Worm (Caenorhabditis elegans): ENCODE results near the gene F11D11.12.

DNA sequence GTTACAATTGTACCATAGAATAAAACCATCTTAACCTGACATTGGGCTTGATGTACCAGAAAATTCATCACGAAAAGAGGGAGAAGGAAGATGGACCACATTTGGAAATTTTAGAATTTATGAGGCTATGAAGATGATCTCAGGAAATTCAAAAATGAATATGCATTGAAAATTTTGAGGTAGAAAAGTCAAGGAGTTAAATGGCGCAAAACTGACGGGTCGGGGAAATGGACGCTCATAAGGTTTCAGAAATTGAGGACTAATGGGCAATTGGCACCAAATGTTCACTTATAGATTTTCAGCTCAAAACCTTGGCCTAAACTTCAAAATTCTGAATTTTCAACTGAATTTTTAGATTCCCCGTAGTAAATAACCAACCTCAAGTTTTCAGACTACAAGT lies 20.1 kb upstream of the F11D11.12 start, which contains the start of gene clec-255:
- TF ChIP-seq hmbx-1 (tag; optimal IDR thresholded peaks at IDR 0.05): no peak
- TF ChIP-seq ets-7 (tag; optimal IDR thresholded peaks at IDR 0.05): no peak
- TF ChIP-seq ama-1 (optimal IDR thresholded peaks at IDR 0.05): no peak
- TF ChIP-seq ceh-13 (GFP tag; optimal IDR thresholded peaks at IDR 0.05): no peak
- TF ChIP-seq tbx-11 (GFP tag; IDR thresholded peaks at IDR 0.05): no peak
- TF ChIP-seq tbx-37 (GFP tag; conservative IDR thresholded peaks at IDR 0.05): no peak
- TF ChIP-seq ceh-36 (tag; optimal IDR thresholded peaks at IDR 0.05): no peak
- TF ChIP-seq sea-1 (GFP tag; conservative IDR thresholded peaks at IDR 0.05): no peak
- TF ChIP-seq hmg-4 (GFP tag; optimal IDR thresholded peaks at IDR 0.05): no peak
- no peak for TF ChIP-seq F13C5.2 (tag; optimal IDR thresholded peaks at IDR 0.05)
- TF ChIP-seq pes-1 (GFP tag; IDR thresholded peaks at IDR 0.05): no peak
- TF ChIP-seq aly-1 (tag; optimal IDR thresholded peaks at IDR 0.05): no peak
- no peak for TF ChIP-seq flt-1 (GFP tag; IDR thresholded peaks at IDR 0.05)
- TF ChIP-seq tra-4 (tag; optimal IDR thresholded peaks at IDR 0.05): no peak

Data from whole organism, early embryonic.